Worm (Caenorhabditis elegans) whole organism, late embryonic: ENCODE results near the gene srv-34.

Experiments
- F13H6.1 ChIP-seq: sonication (generic microtip); optimal IDR thresholded peaks from 2 replicates; lab custom pipeline; 2016; ENCODE audit warnings: missing genetic modification characterization, missing compliant biosample characterization
- ceh-14 ChIP-seq: sonication (generic microtip); optimal IDR thresholded peaks from 2 replicates; lab custom pipeline; 2016; ENCODE audit warnings: missing genotype, missing genetic modification characterization, missing compliant biosample characterization
- ceh-19 ChIP-seq: fragments of 200-800 bp; sonication (Bioruptor generic); optimal IDR thresholded peaks from 2 replicates; lab custom pipeline; 2018; ENCODE audit warnings: mild to moderate bottlenecking, missing genetic modification characterization, missing compliant biosample characterization
- ceh-22 ChIP-seq: sonication (generic microtip); optimal IDR thresholded peaks from 2 replicates; lab custom pipeline; 2017; ENCODE audit warnings: missing biosample characterization, missing genetic modification characterization
- ceh-24 ChIP-seq: sonication (generic microtip); optimal IDR thresholded peaks from 2 replicates; lab custom pipeline; 2016; ENCODE audit warnings: mild to moderate bottlenecking, missing genetic modification characterization, missing compliant biosample characterization
- ceh-30 ChIP-seq: fragments of 150-350 bp; optimal IDR thresholded peaks from 2 replicates; lab custom pipeline; 2014; ENCODE audit warnings: missing biosample characterization, missing genetic modification characterization
- ceh-48 ChIP-seq: sonication (generic microtip); optimal IDR thresholded peaks from 2 replicates; lab custom pipeline; 2016; ENCODE audit warnings: missing genetic modification characterization, inconsistent platforms, missing compliant biosample characterization
- ceh-6 ChIP-seq: fragments of 200-800 bp; sonication (Bioruptor generic); optimal IDR thresholded peaks from 2 replicates; lab custom pipeline; 2018; ENCODE audit warnings: mild to moderate bottlenecking, missing genetic modification characterization, missing compliant biosample characterization
- dmd-4 ChIP-seq: sonication (generic microtip); optimal IDR thresholded peaks from 2 replicates; lab custom pipeline; 2016; ENCODE audit warnings: borderline replicate concordance, missing genetic modification characterization, missing compliant biosample characterization
- fkh-10 ChIP-seq: fragments of 150-350 bp; optimal IDR thresholded peaks from 2 replicates; lab custom pipeline; 2014; ENCODE audit warnings: missing biosample characterization, missing genetic modification reagents, missing genetic modification characterization
- hlh-13 ChIP-seq: fragments of 200-800 bp; sonication (Bioruptor generic); optimal IDR thresholded peaks from 2 replicates; lab custom pipeline; 2018; ENCODE audit warnings: mild to moderate bottlenecking, missing genetic modification characterization, missing compliant biosample characterization
- nhr-11 ChIP-seq: fragments of 150-350 bp; optimal IDR thresholded peaks from 2 replicates; lab custom pipeline; 2014; ENCODE audit warnings: missing biosample characterization, missing genetic modification characterization
- npax-4 ChIP-seq: sonication (generic microtip); optimal IDR thresholded peaks from 2 replicates; lab custom pipeline; 2016; ENCODE audit warnings: missing genetic modification characterization, missing compliant biosample characterization
- pag-3 ChIP-seq: sonication (generic microtip); optimal IDR thresholded peaks from 2 replicates; lab custom pipeline; 2016; ENCODE audit warnings: missing compliant biosample characterization, missing genetic modification characterization, borderline replicate concordance
- pha-2 ChIP-seq: sonication (generic microtip); optimal IDR thresholded peaks from 2 replicates; lab custom pipeline; 2017; ENCODE audit warnings: mild to moderate bottlenecking, missing genetic modification characterization, missing compliant biosample characterization
- pros-1 ChIP-seq: fragments of 150-350 bp; optimal IDR thresholded peaks from 2 replicates; lab custom pipeline; 2014; ENCODE audit warnings: missing biosample characterization, missing genetic modification reagents, missing genetic modification characterization
- ref-2 ChIP-seq: sonication (generic microtip); optimal IDR thresholded peaks from 2 replicates; lab custom pipeline; 2016; ENCODE audit warnings: missing genetic modification characterization, missing compliant biosample characterization
- sox-4 ChIP-seq: sonication (generic microtip); optimal IDR thresholded peaks from 2 replicates; lab custom pipeline; 2017; ENCODE audit warnings: mild to moderate bottlenecking, missing genetic modification characterization, inconsistent platforms, missing compliant biosample characterization
- syd-9 ChIP-seq: sonication (generic microtip); optimal IDR thresholded peaks from 2 replicates; lab custom pipeline; 2016; ENCODE audit warnings: mild to moderate bottlenecking, missing genetic modification characterization, moderate library complexity, missing compliant biosample characterization
- ttx-3 ChIP-seq: sonication (generic microtip); optimal IDR thresholded peaks from 2 replicates; lab custom pipeline; 2016; ENCODE audit warnings: missing genetic modification reagents, missing genetic modification characterization, missing compliant biosample characterization
- unc-55 ChIP-seq: sonication (generic microtip); optimal IDR thresholded peaks from 2 replicates; lab custom pipeline; 2017; ENCODE audit warnings: missing biosample characterization, missing genetic modification reagents, missing genetic modification characterization

srv-34 gene

DNA sequence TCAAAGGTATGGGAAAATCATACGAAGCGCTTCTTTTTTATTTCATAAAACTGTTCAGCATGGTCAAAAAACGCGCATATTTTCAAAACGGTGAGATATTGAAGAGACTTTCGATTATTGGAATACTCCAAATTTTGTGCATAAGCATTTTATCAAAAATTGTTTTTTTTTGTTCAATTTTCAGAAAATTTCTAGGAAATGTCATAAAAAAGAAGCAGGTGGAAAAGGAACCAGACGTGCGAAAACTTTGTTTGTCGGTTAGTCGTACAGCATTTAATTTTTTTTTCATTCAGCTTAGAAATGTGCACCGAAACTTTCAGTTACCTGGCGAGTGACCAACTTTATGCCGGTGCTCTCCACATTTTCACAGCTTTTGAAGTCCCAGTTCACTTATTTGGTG lies 41.2 kb downstream of the srv-34 start, which contains the start of gene srh-167:
Gene srh-167 (plus strand): TSS at position 301 of the 400 bp plus-strand sequence.
- no peak for TF ChIP-seq syd-9
- no peak for TF ChIP-seq fkh-10 (GFP tag; lab: Kevin White, UChicago)
- no peak for TF ChIP-seq ceh-14 (tag; lab: Kevin White, UChicago)
- TF ChIP-seq pros-1 (tag; lab: Kevin White, UChicago): no peak
- no peak for TF ChIP-seq sox-4 (tag; lab: Kevin White, UChicago)
- no peak for TF ChIP-seq ceh-22 (tag; lab: Kevin White, UChicago)

DNA sequence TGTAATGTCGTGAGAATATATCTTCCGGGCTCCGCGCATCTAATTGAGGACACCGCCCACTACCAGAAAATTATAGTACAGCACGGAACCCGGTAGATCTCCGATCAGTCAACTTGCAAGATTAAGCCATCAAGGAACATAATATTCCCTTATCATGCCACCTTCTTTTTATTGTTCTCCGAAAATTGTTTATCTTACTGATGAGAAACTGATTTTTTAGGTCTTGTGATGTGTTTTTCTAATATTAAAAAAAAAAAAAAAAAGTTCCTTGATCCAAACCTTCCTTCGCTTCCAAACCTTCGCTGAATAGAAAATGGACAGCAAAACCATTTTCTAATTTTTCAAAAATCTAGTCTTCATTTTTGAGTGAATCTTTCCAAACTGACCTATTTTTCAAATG lies 45.7 kb downstream of the srv-34 start, which contains the start of gene F57G8.7:
Gene F57G8.7 (plus strand): TSS at position 301 of the 400 bp plus-strand sequence.
- TF ChIP-seq ceh-6 (GFP tag; lab: Kevin White, UChicago) (no peak), ceh-48 (tag; lab: Kevin White, UChicago) (no peak), hlh-13 (no peak), dmd-4 (tag; lab: Kevin White, UChicago) (no peak), syd-9 (no peak), ceh-24 (no peak), pros-1 (tag; lab: Kevin White, UChicago) (no peak), nhr-11 (no peak), pha-2 (no peak), pag-3 (tag; lab: Kevin White, UChicago) (no peak), sox-4 (tag; lab: Kevin White, UChicago) (no peak), fkh-10 (GFP tag; lab: Kevin White, UChicago) (no peak), ceh-14 (tag; lab: Kevin White, UChicago) (no peak), ceh-19 (GFP tag; lab: Kevin White, UChicago) (no peak), F13H6.1 (tag; lab: Kevin White, UChicago) (no peak), npax-4 (no peak), ttx-3 (tag; lab: Kevin White, UChicago) (no peak), ceh-30 (tag; lab: Kevin White, UChicago) (no peak), ref-2 (no peak), unc-55 (GFP tag; lab: Kevin White, UChicago) (no peak)
- TF ChIP-seq, all 69 proteins: peak for 0
